Fruit fly (Drosophila melanogaster) whole organism, embryonic: ENCODE results near the gene CG10301.

Experiments used
- Atf6 ChIP-seq: fragments of 200-800 bp; sonication (Bioruptor generic); IDR thresholded peaks from 2 replicates; pipeline ENCODE4 v1.3.6; 2022; ENCODE audit warnings: missing biosample characterization, missing genetic modification characterization
- CG10543 ChIP-seq: fragments of 200-800 bp; sonication (Bioruptor generic); optimal IDR thresholded peaks from 3 replicates; lab custom pipeline; 2017; ENCODE audit warnings: missing biosample characterization, mild to moderate bottlenecking, missing genetic modification characterization, moderate library complexity
- CG12659 ChIP-seq: fragments of 200-800 bp; sonication (Bioruptor generic); optimal IDR thresholded peaks from 3 replicates; lab custom pipeline; 2017; ENCODE audit warnings: mild to moderate bottlenecking, missing biosample characterization, missing genetic modification reagents, missing genetic modification characterization
- CG1529 ChIP-seq: fragments of 200-800 bp; sonication (Bioruptor generic); optimal IDR thresholded peaks from 3 replicates; lab custom pipeline; 2018; ENCODE audit warnings: missing biosample characterization, missing genetic modification characterization
- CG15479 ChIP-seq: fragments of 200-800 bp; sonication (Bioruptor generic); optimal IDR thresholded peaks from 3 replicates; lab custom pipeline; 2019; ENCODE audit warnings: missing biosample characterization, mild to moderate bottlenecking, missing genetic modification characterization, moderate library complexity
- CG15514 ChIP-seq: fragments of 200-800 bp; sonication (Bioruptor generic); optimal IDR thresholded peaks from 3 replicates; lab custom pipeline; 2017; ENCODE audit warnings: missing biosample characterization, missing genetic modification characterization, mild to moderate bottlenecking, moderate library complexity, missing genetic modification reagents
- CG18599 ChIP-seq: fragments of 200-800 bp; sonication (Bioruptor generic); optimal IDR thresholded peaks from 3 replicates; lab custom pipeline; 2017; ENCODE audit warnings: missing biosample characterization, missing genetic modification characterization, mild to moderate bottlenecking, moderate library complexity, missing genetic modification reagents
- CG34376 ChIP-seq: fragments of 200-800 bp; sonication (Bioruptor generic); optimal IDR thresholded peaks from 2 replicates; lab custom pipeline; 2018; ENCODE audit warnings: missing biosample characterization, mild to moderate bottlenecking, missing genetic modification characterization
- CG43689 ChIP-seq: fragments of 200-800 bp; sonication (Bioruptor generic); IDR thresholded peaks from 2 replicates; pipeline ENCODE4 v1.3.6; 2022; ENCODE audit warnings: missing biosample characterization, missing genetic modification characterization
- CG6813 ChIP-seq: fragments of 200-800 bp; sonication (Bioruptor generic); optimal IDR thresholded peaks from 2 replicates; lab custom pipeline; 2017; ENCODE audit warnings: missing biosample characterization, missing genetic modification characterization, mild to moderate bottlenecking, moderate library complexity, missing genetic modification reagents
- CG6854 ChIP-seq: fragments of 200-800 bp; sonication (Bioruptor generic); optimal IDR thresholded peaks from 3 replicates; lab custom pipeline; 2017; ENCODE audit warnings: missing biosample characterization, mild to moderate bottlenecking, missing genetic modification characterization
- CG8290 ChIP-seq, 3 experiments: fragments of 200-800 bp; sonication (Bioruptor generic); optimal IDR thresholded peaks; 2 replicates each; lab custom pipeline; 2016 to 2019; ENCODE audit warnings: missing biosample characterization in 3 of 3, missing genetic modification characterization in 3 of 3, mild to moderate bottlenecking in 2 of 3, moderate library complexity in 1 of 3
- GATAe ChIP-seq: fragments of 200-800 bp; sonication (Bioruptor generic); conservative IDR thresholded peaks from 2 replicates; pipeline ENCODE4 v1.3.6; 2022; ENCODE audit warnings: missing biosample characterization, missing genetic modification characterization
- Hand ChIP-seq: fragments of 200-800 bp; sonication (Bioruptor generic); optimal IDR thresholded peaks from 2 replicates; lab custom pipeline; 2017; ENCODE audit warnings: mild to moderate bottlenecking, missing biosample characterization, missing genetic modification reagents, missing genetic modification characterization
- Hey ChIP-seq: fragments of 200-800 bp; sonication (Bioruptor generic); optimal IDR thresholded peaks from 3 replicates; lab custom pipeline; 2018; ENCODE audit warnings: missing biosample characterization, mild to moderate bottlenecking, missing genetic modification characterization
- HmgZ ChIP-seq: fragments of 200-800 bp; sonication (Bioruptor generic); optimal IDR thresholded peaks from 2 replicates; lab custom pipeline; 2018; ENCODE audit warnings: missing biosample characterization, mild to moderate bottlenecking, missing genetic modification characterization
- Hmr ChIP-seq: fragments of 200-800 bp; sonication (Bioruptor generic); optimal IDR thresholded peaks from 3 replicates; lab custom pipeline; 2017; ENCODE audit warnings: mild to moderate bottlenecking, missing biosample characterization, missing genetic modification reagents, missing genetic modification characterization
- Med ChIP-seq: fragments of 200-800 bp; sonication (Bioruptor generic); peaks from one replicate; lab custom pipeline; 2016; ENCODE audit warnings: missing biosample characterization, missing genetic modification characterization, mild to moderate bottlenecking, inconsistent platforms, moderate library complexity
- Pdp1 ChIP-seq, 2 experiments: fragments of 200-800 bp; sonication (Bioruptor generic); optimal IDR thresholded peaks; 3 replicates each; lab custom pipeline; 2016; ENCODE audit warnings: missing biosample characterization in 2 of 2, missing genetic modification characterization in 2 of 2, mild to moderate bottlenecking in 1 of 2, moderate library complexity in 1 of 2
- Sry-β ChIP-seq: fragments of 200-800 bp; sonication (Bioruptor generic); optimal IDR thresholded peaks from 2 replicates; lab custom pipeline; 2018; ENCODE audit warnings: missing biosample characterization, mild to moderate bottlenecking, missing genetic modification characterization, moderate library complexity
- Vsx1 ChIP-seq: fragments of 200-800 bp; sonication (Bioruptor generic); optimal IDR thresholded peaks from 2 replicates; lab custom pipeline; 2017; ENCODE audit warnings: missing biosample characterization, mild to moderate bottlenecking, missing genetic modification characterization, missing genetic modification reagents
- abd-A ChIP-seq: fragments of 200-800 bp; sonication (Bioruptor generic); optimal IDR thresholded peaks from 3 replicates; lab custom pipeline; 2019; ENCODE audit warnings: missing biosample characterization, mild to moderate bottlenecking, missing genetic modification characterization, moderate library complexity
- chinmo ChIP-seq: fragments of 200-800 bp; sonication (Bioruptor generic); IDR thresholded peaks from 4 replicates; pipeline ENCODE4 v1.3.6; 2022; ENCODE audit warnings: missing biosample characterization, missing genetic modification characterization; ENCODE audit not compliant: partially characterized antibody
- cwo ChIP-seq: fragments of 200-800 bp; sonication (Bioruptor generic); optimal IDR thresholded peaks from 3 replicates; lab custom pipeline; 2017; ENCODE audit warnings: missing biosample characterization, missing genetic modification characterization, mild to moderate bottlenecking, moderate library complexity, missing genetic modification reagents
- exex ChIP-seq: fragments of 200-800 bp; sonication (Bioruptor generic); optimal IDR thresholded peaks from 4 replicates; lab custom pipeline; 2018; ENCODE audit warnings: missing biosample characterization, mild to moderate bottlenecking, missing genetic modification characterization, moderate library complexity
- grn ChIP-seq: fragments of 200-800 bp; sonication (Bioruptor generic); optimal IDR thresholded peaks from 3 replicates; lab custom pipeline; 2017; ENCODE audit warnings: missing biosample characterization, missing genetic modification characterization
- gro ChIP-seq: fragments of 200-800 bp; sonication (Bioruptor generic); optimal IDR thresholded peaks from 2 replicates; lab custom pipeline; 2016; ENCODE audit warnings: missing biosample characterization, missing genetic modification characterization
- gsb-n ChIP-seq: fragments of 200-800 bp; sonication (Bioruptor generic); optimal IDR thresholded peaks from 3 replicates; lab custom pipeline; 2018; ENCODE audit warnings: missing biosample characterization, mild to moderate bottlenecking, missing genetic modification characterization
- inv ChIP-seq: fragments of 200-800 bp; sonication (Bioruptor generic); IDR thresholded peaks from 2 replicates; pipeline ENCODE4 v1.3.6; 2022; ENCODE audit warnings: missing biosample characterization, missing genetic modification characterization; ENCODE audit not compliant: partially characterized antibody
- kah ChIP-seq: fragments of 200-800 bp; sonication (Bioruptor generic); optimal IDR thresholded peaks from 2 replicates; lab custom pipeline; 2018; ENCODE audit warnings: missing biosample characterization, mild to moderate bottlenecking, missing genetic modification characterization
- lab ChIP-seq: fragments of 200-800 bp; sonication (Bioruptor generic); optimal IDR thresholded peaks from 3 replicates; lab custom pipeline; 2017; ENCODE audit warnings: missing biosample characterization, missing genetic modification characterization, mild to moderate bottlenecking, moderate library complexity, missing genetic modification reagents
- mirr ChIP-seq: fragments of 200-800 bp; sonication (Bioruptor generic); optimal IDR thresholded peaks from 3 replicates; lab custom pipeline; 2018; ENCODE audit warnings: missing biosample characterization, mild to moderate bottlenecking, missing genetic modification characterization
- pho ChIP-seq: fragments of 200-800 bp; sonication (Bioruptor generic); optimal IDR thresholded peaks from 2 replicates; lab custom pipeline; 2016; ENCODE audit warnings: missing biosample characterization, missing genetic modification characterization
- rib ChIP-seq: fragments of 200-800 bp; sonication (Bioruptor generic); IDR thresholded peaks from 2 replicates; pipeline ENCODE4 v1.3.6; 2022; ENCODE audit warnings: missing biosample characterization, missing genetic modification characterization
- row ChIP-seq: fragments of 200-800 bp; sonication (Bioruptor generic); IDR thresholded peaks from 3 replicates; pipeline ENCODE4 v1.3.6; 2022; ENCODE audit warnings: missing biosample characterization, missing genetic modification characterization
- sd ChIP-seq: fragments of 200-800 bp; sonication (Bioruptor generic); optimal IDR thresholded peaks from 3 replicates; lab custom pipeline; 2018; ENCODE audit warnings: missing biosample characterization, mild to moderate bottlenecking, missing genetic modification characterization, moderate library complexity
- sug ChIP-seq: fragments of 200-800 bp; optimal IDR thresholded peaks from 2 replicates; lab custom pipeline; 2019; ENCODE audit warnings: missing biosample characterization, mild to moderate bottlenecking, missing genetic modification characterization, moderate library complexity

The CG10301 gene

dm6 chr3R:23724843-23725506 is 15.0 kb downstream of the CG10301 start:
- TF ChIP-seq gro (GFP tag; lab: Kevin White, UChicago) (peak; percentile 29), mirr (peak; percentile 86), GATAe (GFP tag; lab: Robert Waterston, UW) (peak; percentile 87), gsb-n (tag; lab: Kevin White, UChicago) (no peak), Sry-β (GFP tag; lab: Kevin White, UChicago) (no peak), rib (GFP tag; lab: Robert Waterston, UW) (peak; percentile 70; the same call in 1 of the 2 replicates), CG15479 (peak; percentile 28), CG34376 (GFP tag; lab: Kevin White, UChicago) (peak; percentile 85), Pdp1 (GFP tag; optimal IDR thresholded peaks at IDR 0.05; lab: Kevin White, UChicago) (no peak), CG6813 (GFP tag; lab: Kevin White, UChicago) (peak; percentile 8), grn (GFP tag; lab: Kevin White, UChicago) (peak; percentile 73), sd (tag; lab: Kevin White, UChicago) (peak; percentile 74), CG8290 (GFP tag; optimal IDR thresholded peaks at IDR 0.05; lab: Kevin White, UChicago) (no peak), CG8290 (tag; optimal IDR thresholded peaks at IDR 0.05; lab: Kevin White, UChicago) (peak in 1 of 2 experiments; percentile 8), row (GFP tag; lab: Robert Waterston, UW) (0 out of 3 replicates have a peak, but pooled peaks have one; percentile 16), Atf6 (GFP tag; lab: Robert Waterston, UW) (0 out of 2 replicates have a peak, but pooled peaks have one; percentile 31), Hey (peak; percentile 94), CG10543 (peak; percentile 43), abd-A (tag; lab: Kevin White, UChicago) (no peak), pho (no peak), cwo (GFP tag; lab: Kevin White, UChicago) (peak; percentile 39), CG6854 (no peak), CG1529 (GFP tag; lab: Kevin White, UChicago) (no peak), HmgZ (tag; lab: Kevin White, UChicago) (peak; percentile 2), chinmo (GFP tag; lab: Robert Waterston, UW) (0 out of 4 replicates have a peak, but pooled peaks have one; percentile 16), lab (peak; percentile 39), kah (GFP tag; lab: Kevin White, UChicago) (no peak), CG15514 (GFP tag; lab: Kevin White, UChicago) (peak; percentile 2), CG18599 (GFP tag; lab: Kevin White, UChicago) (no peak), inv (GFP tag; lab: Robert Waterston, UW) (no peak), Hand (GFP tag; lab: Kevin White, UChicago) (no peak), CG43689 (GFP tag; lab: Robert Waterston, UW) (no peak), CG12659 (no peak), exex (tag; lab: Kevin White, UChicago) (peak; percentile 99), Med (peak; percentile 28), Vsx1 (peak; percentile 30), sug (peak; percentile 97), Hmr (peak; percentile 23)
